Fruit fly (Drosophila melanogaster): ENCODE measurements around the gene CG16743.
A peak's percentile ranks its signal among the peaks of the same experiment; 100 is the strongest.

CG16743 gene

dm6 chr2L:11010999-11011398 lies 38.9 kb downstream of the CG16743 start, which contains the start of the genes Art8 and dUTPase (continued):
- TF ChIP-seq dimm (GFP tag; IDR thresholded peaks at IDR 0.05) (no peak), emc (GFP tag; optimal IDR thresholded peaks at IDR 0.05) (no peak), H15 (GFP tag; IDR thresholded peaks at IDR 0.05) (peak; percentile 35; the same call in 1 of the 3 replicates), ind (GFP tag; optimal IDR thresholded peaks at IDR 0.05) (peak; percentile 77), CG18011 (GFP tag; optimal IDR thresholded peaks at IDR 0.05) (peak; percentile 69), crc (GFP tag; optimal IDR thresholded peaks at IDR 0.05) (no peak), Hr39 (optimal IDR thresholded peaks at IDR 0.05) (no peak), Chrac-16 (GFP tag; optimal IDR thresholded peaks at IDR 0.05) (peak; percentile 74), h (optimal IDR thresholded peaks at IDR 0.05) (no peak), inv (GFP tag; IDR thresholded peaks at IDR 0.05; ENCODE audit: partially characterized antibody) (peak; percentile 77), ato (GFP tag; IDR thresholded peaks at IDR 0.05; ENCODE audit: partially characterized antibody) (peak; percentile 23; the same call in 1 of the 2 replicates), CG10959 (GFP tag; IDR thresholded peaks at IDR 0.05) (peak; percentile 23; the same call in 1 of the 2 replicates), oc (tag; optimal IDR thresholded peaks at IDR 0.05) (no peak), usp (GFP tag; optimal IDR thresholded peaks at IDR 0.05) (no peak), CG3065 (GFP tag; optimal IDR thresholded peaks at IDR 0.05) (peak; percentile 48), Dad (GFP tag; optimal IDR thresholded peaks at IDR 0.05) (peak; percentile 51), ATbp (GFP tag; optimal IDR thresholded peaks at IDR 0.05) (no peak), CG10565 (GFP tag; optimal IDR thresholded peaks at IDR 0.05) (no peak), CG14667 (GFP tag; IDR thresholded peaks at IDR 0.05) (peak; percentile 48; the same call in 1 of the 2 replicates), fu2 (GFP tag; optimal IDR thresholded peaks at IDR 0.05) (no peak), gem (tag; optimal IDR thresholded peaks at IDR 0.05) (peak; percentile 86), CG10543 (GFP tag; optimal IDR thresholded peaks at IDR 0.05) (peak; percentile 32), jing (GFP tag; optimal IDR thresholded peaks at IDR 0.05) (no peak), zen (tag; optimal IDR thresholded peaks at IDR 0.05) (peak; percentile 82), so (GFP tag; IDR thresholded peaks at IDR 0.05) (no peak), fru (optimal IDR thresholded peaks at IDR 0.05) (no peak), Meics (GFP tag; optimal IDR thresholded peaks at IDR 0.05) (peak; percentile 63), bab2 (GFP tag; optimal IDR thresholded peaks at IDR 0.05) (no peak), CG10462 (GFP tag; optimal IDR thresholded peaks at IDR 0.05) (peak; percentile 45), CG7556 (GFP tag; optimal IDR thresholded peaks at IDR 0.05) (peak; percentile 63), CG2202 (tag; optimal IDR thresholded peaks at IDR 0.05) (peak; percentile 49), ewg (GFP tag; optimal IDR thresholded peaks at IDR 0.05) (peak; percentile 28), dati (GFP tag; IDR thresholded peaks at IDR 0.05) (no peak), dpn (GFP tag; optimal IDR thresholded peaks at IDR 0.05) (peak; percentile 50 to 84), CG15514 (GFP tag; optimal IDR thresholded peaks at IDR 0.05) (peak; percentile 78), CG14014 (GFP tag; IDR thresholded peaks at IDR 0.05) (peak; percentile 63), CG17328 (GFP tag; IDR thresholded peaks at IDR 0.05) (peak; percentile 56; the same call in 1 of the 2 replicates), zfh2 (GFP tag; optimal IDR thresholded peaks at IDR 0.05) (peak; percentile 53), Atf3 (GFP tag; optimal IDR thresholded peaks at IDR 0.05) (no peak), CG2199 (GFP tag; IDR thresholded peaks at IDR 0.05) (no peak), B-H1 (GFP tag; IDR thresholded peaks at IDR 0.05) (no peak), jigr1 (GFP tag; IDR thresholded peaks at IDR 0.05) (no peak), Gug (GFP tag; IDR thresholded peaks at IDR 0.05) (0 out of 4 replicates have a peak, but pooled peaks have one; percentile 20), Opbp (GFP tag; IDR thresholded peaks at IDR 0.05; ENCODE audit: partially characterized antibody) (peak; percentile 81), CG17568 (GFP tag; optimal IDR thresholded peaks at IDR 0.05) (no peak), cad (GFP tag; optimal IDR thresholded peaks at IDR 0.05) (no peak), CG9797 (GFP tag; optimal IDR thresholded peaks at IDR 0.05) (peak; percentile 74), Max (GFP tag; optimal IDR thresholded peaks at IDR 0.05) (peak; percentile 93), Bgb (GFP tag; IDR thresholded peaks at IDR 0.05; ENCODE audit: partially characterized antibody) (peak; percentile 82), CG12236 (GFP tag; optimal IDR thresholded peaks at IDR 0.05) (no peak), Abd-B (GFP tag; optimal IDR thresholded peaks at IDR 0.05) (no peak), ssp (GFP tag; IDR thresholded peaks at IDR 0.05) (peak; percentile 42; the same call in 1 of the 2 replicates)
